Fruit fly (Drosophila melanogaster): ENCODE measurements around the gene rst.

rst gene

dm6 chrX:2987320-2987719, 13.7 kb upstream of the rst start:
- TF ChIP-seq gcm (GFP tag; optimal IDR thresholded peaks at IDR 0.05): no peak
- 0 out of 2 replicates have a peak, but pooled peaks have one; percentile 8 for TF ChIP-seq crol (GFP tag; IDR thresholded peaks at IDR 0.05)
- peak; percentile 78 for TF ChIP-seq pros (GFP tag; optimal IDR thresholded peaks at IDR 0.05)
- peak; percentile 52 for TF ChIP-seq Kr (GFP tag; optimal IDR thresholded peaks at IDR 0.05)
- TF ChIP-seq tll (GFP tag; optimal IDR thresholded peaks at IDR 0.05): peak in 1 of 2 experiments; percentile 49

- no peak for TF ChIP-seq H15 (GFP tag; IDR thresholded peaks at IDR 0.05)
- TF ChIP-seq HmgZ (tag; optimal IDR thresholded peaks at IDR 0.05): no peak
- no peak for TF ChIP-seq CG17359 (tag; optimal IDR thresholded peaks at IDR 0.05)
- no peak for TF ChIP-seq kah (GFP tag; optimal IDR thresholded peaks at IDR 0.05)
- peak; percentile 98 for TF ChIP-seq fd102C (GFP tag; optimal IDR thresholded peaks at IDR 0.05)
- TF ChIP-seq CG18262 (tag; optimal IDR thresholded peaks at IDR 0.05): peak; percentile 81
- TF ChIP-seq Optix (GFP tag; IDR thresholded peaks at IDR 0.05): no peak
- no peak for TF ChIP-seq Mrtf (GFP tag; IDR thresholded peaks at IDR 0.05)
- no peak for TF ChIP-seq wdn (GFP tag; IDR thresholded peaks at IDR 0.05)
- TF ChIP-seq CG6254 (GFP tag; optimal IDR thresholded peaks at IDR 0.05): peak; percentile 16
- no peak for TF ChIP-seq CG7786 (GFP tag; optimal IDR thresholded peaks at IDR 0.05)
- TF ChIP-seq CG1602 (GFP tag; optimal IDR thresholded peaks at IDR 0.05): peak; percentile 64
- TF ChIP-seq CG13775 (GFP tag; optimal IDR thresholded peaks at IDR 0.05): peak; percentile 66
- TF ChIP-seq kni (GFP tag; optimal IDR thresholded peaks at IDR 0.05): no peak
- no peak for TF ChIP-seq E2f1 (GFP tag; IDR thresholded peaks at IDR 0.05)
- no peak for TF ChIP-seq Fer2 (tag; optimal IDR thresholded peaks at IDR 0.05)
- no peak for TF ChIP-seq NFAT (GFP tag; IDR thresholded peaks at IDR 0.05)
- peak; percentile 97 for TF ChIP-seq CG15696 (tag; optimal IDR thresholded peaks at IDR 0.05)
- TF ChIP-seq CG18476 (GFP tag; optimal IDR thresholded peaks at IDR 0.05): no peak
- no peak for TF ChIP-seq Blimp-1 (GFP tag; optimal IDR thresholded peaks at IDR 0.05)
- no peak for TF ChIP-seq CG9876 (GFP tag; optimal IDR thresholded peaks at IDR 0.05)
- TF ChIP-seq CG6689 (GFP tag; IDR thresholded peaks at IDR 0.05): peak; percentile 45; the same call in 1 of the 2 replicates
- TF ChIP-seq aop (GFP tag; IDR thresholded peaks at IDR 0.05): no peak
- no peak for TF ChIP-seq disco-r (GFP tag; optimal IDR thresholded peaks at IDR 0.05)
- no peak for TF ChIP-seq CG8478 (optimal IDR thresholded peaks at IDR 0.05)
- TF ChIP-seq en (GFP tag; optimal IDR thresholded peaks at IDR 0.05): no peak
- TF ChIP-seq CG14667 (GFP tag; IDR thresholded peaks at IDR 0.05): no peak
- TF ChIP-seq psq (GFP tag; optimal IDR thresholded peaks at IDR 0.05): no peak
- TF ChIP-seq zfh2 (GFP tag; optimal IDR thresholded peaks at IDR 0.05): no peak
- no peak for TF ChIP-seq Adf1 (GFP tag; IDR thresholded peaks at IDR 0.05)
- no peak for TF ChIP-seq pb (GFP tag; optimal IDR thresholded peaks at IDR 0.05)
- no peak for TF ChIP-seq Ada2b (GFP tag; IDR thresholded peaks at IDR 0.05)
- no peak for TF ChIP-seq Ets97D (GFP tag; optimal IDR thresholded peaks at IDR 0.05)
- no peak for TF ChIP-seq CG1603 (tag; optimal IDR thresholded peaks at IDR 0.05)
- peak; percentile 63 for TF ChIP-seq trem (tag; optimal IDR thresholded peaks at IDR 0.05)
- TF ChIP-seq sug (tag; optimal IDR thresholded peaks at IDR 0.05): no peak
- no peak for TF ChIP-seq Dp (GFP tag; optimal IDR thresholded peaks at IDR 0.05)
- TF ChIP-seq CG4404 (GFP tag; IDR thresholded peaks at IDR 0.05): peak; percentile 90
- TF ChIP-seq ham (GFP tag; IDR thresholded peaks at IDR 0.05): no peak
- no peak for TF ChIP-seq CG6791 (GFP tag; IDR thresholded peaks at IDR 0.05; ENCODE audit: partially characterized antibody)
- no peak for TF ChIP-seq MESR4 (GFP tag; optimal IDR thresholded peaks at IDR 0.05)
- TF ChIP-seq HLH3B (GFP tag; IDR thresholded peaks at IDR 0.05): no peak
- TF ChIP-seq CoRest (tag; optimal IDR thresholded peaks at IDR 0.05): peak; percentile 41
Measured at dm6 chrX:2984902-2985772, 11.5 kb upstream of the rst start.

Measured in whole organism, embryonic.